Fruit fly (Drosophila melanogaster) whole organism, embryonic: ENCODE data around the gene eIF4H2.

Source experiments
- Antp ChIP-seq: fragments of 200-800 bp; sonication (Bioruptor generic); optimal IDR thresholded peaks from 3 replicates; lab custom pipeline; 2016; ENCODE audit warnings: missing biosample characterization, missing genetic modification characterization
- Atf6 ChIP-seq: fragments of 200-800 bp; sonication (Bioruptor generic); IDR thresholded peaks from 2 replicates; pipeline ENCODE4 v1.3.6; 2022; ENCODE audit warnings: missing biosample characterization, missing genetic modification characterization
- Awh ChIP-seq: fragments of 200-800 bp; sonication (Bioruptor generic); IDR thresholded peaks from 2 replicates; pipeline ENCODE4, ENCODE4 v1.3.6; 2022; ENCODE audit warnings: missing biosample characterization, missing genetic modification characterization
- CG10209 ChIP-seq: fragments of 200-800 bp; sonication (Bioruptor generic); optimal IDR thresholded peaks from 3 replicates; lab custom pipeline; 2017; ENCODE audit warnings: missing biosample characterization, mild to moderate bottlenecking, missing genetic modification characterization, missing genetic modification reagents
- CG10274 ChIP-seq: fragments of 200-800 bp; sonication (Bioruptor generic); optimal IDR thresholded peaks from 3 replicates; lab custom pipeline; 2017; ENCODE audit warnings: missing biosample characterization, mild to moderate bottlenecking, missing genetic modification characterization
- CG10654 ChIP-seq: fragments of 200-800 bp; sonication (Bioruptor generic); optimal IDR thresholded peaks from 2 replicates; lab custom pipeline; 2016; ENCODE audit warnings: missing biosample characterization, missing genetic modification characterization
- CG11093 ChIP-seq: fragments of 200-800 bp; sonication (Bioruptor generic); IDR thresholded peaks from 3 replicates; pipeline ENCODE4 v1.3.6; 2022; ENCODE audit warnings: missing biosample characterization, missing genetic modification characterization
- CG11398 ChIP-seq: fragments of 200-800 bp; sonication (Bioruptor generic); optimal IDR thresholded peaks from 2 replicates; lab custom pipeline; 2016; ENCODE audit warnings: missing biosample characterization, missing genetic modification characterization
- CG13424 ChIP-seq: fragments of 200-800 bp; sonication (Bioruptor generic); optimal IDR thresholded peaks from 2 replicates; lab custom pipeline; 2019; ENCODE audit warnings: missing biosample characterization, mild to moderate bottlenecking, missing genetic modification characterization, moderate library complexity
- CG15073 ChIP-seq: fragments of 200-800 bp; sonication (Bioruptor generic); optimal IDR thresholded peaks from 2 replicates; lab custom pipeline; 2016; ENCODE audit warnings: missing biosample characterization, missing genetic modification characterization
- CG15269 ChIP-seq: fragments of 200-800 bp; sonication (Bioruptor generic); optimal IDR thresholded peaks from 2 replicates; lab custom pipeline; 2018; ENCODE audit warnings: missing biosample characterization, mild to moderate bottlenecking, missing genetic modification characterization, moderate library complexity
- CG17385 ChIP-seq: fragments of 200-800 bp; sonication (Bioruptor generic); optimal IDR thresholded peaks from 3 replicates; lab custom pipeline; 2018; ENCODE audit warnings: missing biosample characterization, mild to moderate bottlenecking, missing genetic modification characterization
- CG18619 ChIP-seq: fragments of 200-800 bp; sonication (Bioruptor generic); optimal IDR thresholded peaks from 3 replicates; lab custom pipeline; 2017; ENCODE audit warnings: missing biosample characterization, mild to moderate bottlenecking, missing genetic modification characterization
- CG18764 ChIP-seq: fragments of 200-800 bp; sonication (Bioruptor generic); optimal IDR thresholded peaks from 3 replicates; lab custom pipeline; 2016; ENCODE audit warnings: missing biosample characterization, missing genetic modification characterization
- CG2116 ChIP-seq: fragments of 200-800 bp; sonication (Bioruptor generic); optimal IDR thresholded peaks from 3 replicates; lab custom pipeline; 2018; ENCODE audit warnings: missing biosample characterization, mild to moderate bottlenecking, missing genetic modification characterization
- CG2202 ChIP-seq: fragments of 200-800 bp; sonication (Bioruptor generic); optimal IDR thresholded peaks from 2 replicates; lab custom pipeline; 2018; ENCODE audit warnings: missing biosample characterization, mild to moderate bottlenecking, missing genetic modification characterization
- CG31365 ChIP-seq: fragments of 200-800 bp; sonication (Bioruptor generic); optimal IDR thresholded peaks from 2 replicates; lab custom pipeline; 2018; ENCODE audit warnings: missing biosample characterization, mild to moderate bottlenecking, missing genetic modification characterization
- CG3407 ChIP-seq: fragments of 200-800 bp; sonication (Bioruptor generic); optimal IDR thresholded peaks from 2 replicates; lab custom pipeline; 2018; ENCODE audit warnings: missing biosample characterization, mild to moderate bottlenecking, missing genetic modification characterization
- CG43689 ChIP-seq: fragments of 200-800 bp; sonication (Bioruptor generic); IDR thresholded peaks from 2 replicates; pipeline ENCODE4 v1.3.6; 2022; ENCODE audit warnings: missing biosample characterization, missing genetic modification characterization
- CG4404 ChIP-seq: fragments of 200-800 bp; sonication (Bioruptor generic); IDR thresholded peaks from 2 replicates; pipeline ENCODE4 v1.3.6; 2022; ENCODE audit warnings: missing biosample characterization, missing genetic modification characterization
- CG4617 ChIP-seq: fragments of 200-800 bp; sonication (Bioruptor generic); optimal IDR thresholded peaks from 3 replicates; lab custom pipeline; 2016; ENCODE audit warnings: missing biosample characterization, missing genetic modification characterization, borderline replicate concordance
- CG7987 ChIP-seq: fragments of 200-800 bp; sonication (Bioruptor generic); optimal IDR thresholded peaks from 2 replicates; lab custom pipeline; 2018; ENCODE audit warnings: missing biosample characterization, mild to moderate bottlenecking, missing genetic modification characterization, moderate library complexity
- CG8089 ChIP-seq: fragments of 200-800 bp; sonication (Bioruptor generic); optimal IDR thresholded peaks from 3 replicates; lab custom pipeline; 2016; ENCODE audit warnings: missing biosample characterization, missing genetic modification characterization
- CG8290 ChIP-seq, 3 experiments: fragments of 200-800 bp; sonication (Bioruptor generic); optimal IDR thresholded peaks; 2 replicates each; lab custom pipeline; 2016 to 2019; ENCODE audit warnings: missing biosample characterization in 3 of 3, missing genetic modification characterization in 3 of 3, mild to moderate bottlenecking in 2 of 3, moderate library complexity in 1 of 3
- CG8924 ChIP-seq: fragments of 200-800 bp; optimal IDR thresholded peaks from 3 replicates; lab custom pipeline; 2019; ENCODE audit warnings: missing biosample characterization, mild to moderate bottlenecking, missing genetic modification characterization, moderate library complexity
- CG9727 ChIP-seq: fragments of 200-800 bp; sonication (Bioruptor generic); optimal IDR thresholded peaks from 3 replicates; lab custom pipeline; 2017; ENCODE audit warnings: missing biosample characterization, mild to moderate bottlenecking, missing genetic modification characterization
- CG9797 ChIP-seq: fragments of 200-800 bp; sonication (Bioruptor generic); optimal IDR thresholded peaks from 3 replicates; lab custom pipeline; 2018; ENCODE audit warnings: missing biosample characterization, mild to moderate bottlenecking, missing genetic modification characterization
- D ChIP-seq, 2 experiments: fragments of 200-800 bp in 1 of 2; fragments of >200 bp in 1 of 2; sonication (Bioruptor generic) in 1 of 2; optimal IDR thresholded peaks; 2 replicates in 1 of 2; 3 replicates in 1 of 2; lab custom pipeline; 2017; ENCODE audit warnings: mild to moderate bottlenecking in 1 of 2, missing biosample characterization in 1 of 2, missing genetic modification characterization in 1 of 2, missing genetic modification reagents in 1 of 2
- D19A ChIP-seq: fragments of 200-800 bp; optimal IDR thresholded peaks from 3 replicates; lab custom pipeline; 2019; ENCODE audit warnings: missing biosample characterization, mild to moderate bottlenecking, missing genetic modification characterization, moderate library complexity
- Dek ChIP-seq: fragments of 200-800 bp; sonication (Bioruptor generic); optimal IDR thresholded peaks from 3 replicates; lab custom pipeline; 2019; ENCODE audit warnings: missing biosample characterization, mild to moderate bottlenecking, missing genetic modification characterization, moderate library complexity
- Fer1 ChIP-seq: fragments of 200-800 bp; sonication (Bioruptor generic); optimal IDR thresholded peaks from 2 replicates; lab custom pipeline; 2017; ENCODE audit warnings: missing biosample characterization, mild to moderate bottlenecking, missing genetic modification characterization
- H2.0 ChIP-seq: fragments of 200-800 bp; sonication (Bioruptor generic); IDR thresholded peaks from 2 replicates; pipeline ENCODE4 v1.3.6; 2022; ENCODE audit warnings: missing biosample characterization, missing genetic modification characterization
- HmgZ ChIP-seq: fragments of 200-800 bp; sonication (Bioruptor generic); optimal IDR thresholded peaks from 2 replicates; lab custom pipeline; 2018; ENCODE audit warnings: missing biosample characterization, mild to moderate bottlenecking, missing genetic modification characterization
- Jarid2 ChIP-seq: fragments of 200-800 bp; sonication (Bioruptor generic); optimal IDR thresholded peaks from 3 replicates; lab custom pipeline; 2017; ENCODE audit warnings: mild to moderate bottlenecking, missing biosample characterization, missing genetic modification reagents, missing genetic modification characterization
- MESR4 ChIP-seq: fragments of 200-800 bp; sonication (Bioruptor generic); optimal IDR thresholded peaks from 2 replicates; lab custom pipeline; 2018; ENCODE audit warnings: missing biosample characterization, mild to moderate bottlenecking, missing genetic modification characterization, moderate library complexity
- Optix ChIP-seq: fragments of 200-800 bp; sonication (Bioruptor generic); IDR thresholded peaks from 3 replicates; pipeline ENCODE4 v1.3.6; 2022; ENCODE audit warnings: missing biosample characterization, missing genetic modification characterization
- Poxn ChIP-seq: fragments of 200-800 bp; sonication (Bioruptor generic); IDR thresholded peaks from 2 replicates; pipeline ENCODE4 v1.3.6; 2022; ENCODE audit warnings: missing biosample characterization, missing genetic modification characterization
- Xbp1 ChIP-seq: fragments of 200-800 bp; sonication (Bioruptor generic); optimal IDR thresholded peaks from 3 replicates; lab custom pipeline; 2016; ENCODE audit warnings: missing biosample characterization, mild to moderate bottlenecking, missing genetic modification characterization
- Xrp1 ChIP-seq: fragments of 200-800 bp; sonication (Bioruptor generic); IDR thresholded peaks from 2 replicates; pipeline ENCODE4 v1.3.6; 2022; ENCODE audit warnings: missing biosample characterization, missing genetic modification characterization
- YL-1 ChIP-seq: fragments of 200-800 bp; sonication (Bioruptor generic); optimal IDR thresholded peaks from 3 replicates; lab custom pipeline; 2017; ENCODE audit warnings: missing biosample characterization, mild to moderate bottlenecking, missing genetic modification characterization
- da ChIP-seq: fragments of 200-800 bp; sonication (Bioruptor generic); optimal IDR thresholded peaks from 2 replicates; lab custom pipeline; 2016; ENCODE audit warnings: missing biosample characterization, missing genetic modification characterization
- gcm2 ChIP-seq: fragments of 200-800 bp; sonication (Bioruptor generic); optimal IDR thresholded peaks from 2 replicates; lab custom pipeline; 2016; ENCODE audit warnings: missing biosample characterization, missing genetic modification characterization
- gem ChIP-seq: fragments of 200-800 bp; sonication (Bioruptor generic); optimal IDR thresholded peaks from 2 replicates; lab custom pipeline; 2019; ENCODE audit warnings: missing biosample characterization, mild to moderate bottlenecking, missing genetic modification characterization, moderate library complexity
- hb ChIP-seq: fragments of 200-800 bp; sonication (Bioruptor generic); IDR thresholded peaks from 3 replicates; pipeline ENCODE4 v1.3.6; 2022; ENCODE audit warnings: missing biosample characterization, missing genetic modification characterization; ENCODE audit not compliant: partially characterized antibody
- hkb ChIP-seq, 2 experiments: fragments of 200-800 bp in 1 of 2; fragments of >200 bp in 1 of 2; sonication (Bioruptor generic) in 1 of 2; IDR thresholded peaks in 1 of 2; optimal IDR thresholded peaks in 1 of 2; 2 replicates each; pipeline versions ENCODE4 v1.3.6 to Lab custom; 2017 to 2022; ENCODE audit warnings: missing biosample characterization in 1 of 2, missing genetic modification characterization in 1 of 2
- lmd ChIP-seq: fragments of 200-800 bp; sonication (Bioruptor generic); IDR thresholded peaks from 2 replicates; pipeline ENCODE4 v1.3.6; 2022; ENCODE audit warnings: missing biosample characterization, missing genetic modification characterization
- pan ChIP-seq, 4 experiments: fragments of >200 bp in 3 of 4; fragments of 200-800 bp in 1 of 4; sonication (Bioruptor generic) in 1 of 4; optimal IDR thresholded peaks in 3 of 4; IDR thresholded peaks in 1 of 4; 2 replicates each; pipeline versions ENCODE4 v1.3.6 to Lab custom; 2017 to 2022; ENCODE audit warnings: missing biosample characterization in 2 of 4, missing genetic modification characterization in 2 of 4, mixed read lengths in 1 of 4
- rib ChIP-seq: fragments of 200-800 bp; sonication (Bioruptor generic); IDR thresholded peaks from 2 replicates; pipeline ENCODE4 v1.3.6; 2022; ENCODE audit warnings: missing biosample characterization, missing genetic modification characterization
- zfh1 ChIP-seq: fragments of 200-800 bp; sonication (Bioruptor generic); IDR thresholded peaks from 3 replicates; pipeline ENCODE4 v1.3.6; 2022; ENCODE audit warnings: missing biosample characterization, missing genetic modification characterization

eIF4H2 gene

dm6 chr3R:30734576-30734975 is 8.7 kb downstream of the eIF4H2 start (continued):
- peak; percentile 61; the same call in 2 of the 3 replicates for TF ChIP-seq zfh1 (GFP tag; lab: Robert Waterston, UW)
- no peak for TF ChIP-seq CG10274 (GFP tag; lab: Kevin White, UChicago)
- no peak for TF ChIP-seq CG2116
- no peak for TF ChIP-seq Awh (GFP tag; lab: Robert Waterston, UW)
- TF ChIP-seq gcm2 (GFP tag; lab: Kevin White, UChicago): no peak
- TF ChIP-seq CG8089: no peak
- no peak for TF ChIP-seq CG11398
- no peak for TF ChIP-seq Atf6 (GFP tag; lab: Robert Waterston, UW)
- TF ChIP-seq CG7987 (GFP tag; lab: Kevin White, UChicago): no peak
- TF ChIP-seq pan (optimal IDR thresholded peaks at IDR 0.05; lab: Kevin White, UChicago): no peak
- TF ChIP-seq pan (GFP tag; optimal IDR thresholded peaks at IDR 0.05 in 1 of 2, IDR thresholded peaks at IDR 0.05 in 1 of 2): no peak
- peak; percentile 7 for TF ChIP-seq CG2202
- TF ChIP-seq D (optimal IDR thresholded peaks at IDR 0.05; lab: Kevin White, UChicago): no peak
- peak; percentile 50 for TF ChIP-seq D (GFP tag; optimal IDR thresholded peaks at IDR 0.05; lab: Kevin White, UChicago)
- no peak for TF ChIP-seq CG43689 (GFP tag; lab: Robert Waterston, UW)
- no peak for TF ChIP-seq HmgZ (tag; lab: Kevin White, UChicago)
- TF ChIP-seq CG17385 (GFP tag; lab: Kevin White, UChicago): no peak
- peak; percentile 1 for TF ChIP-seq CG15269 (tag; lab: Kevin White, UChicago)
- peak; percentile 62 for TF ChIP-seq Xrp1 (GFP tag; lab: Robert Waterston, UW)
- TF ChIP-seq CG9727 (GFP tag; lab: Kevin White, UChicago): peak; percentile 57
- no peak for TF ChIP-seq CG15073 (GFP tag; lab: Kevin White, UChicago)
- no peak for TF ChIP-seq hkb (optimal IDR thresholded peaks at IDR 0.05; lab: Kevin White, UChicago)
- no peak for TF ChIP-seq hkb (GFP tag; IDR thresholded peaks at IDR 0.05; lab: Robert Waterston, UW)
- no peak for TF ChIP-seq CG10209 (GFP tag; lab: Kevin White, UChicago)
- TF ChIP-seq rib (GFP tag; lab: Robert Waterston, UW): no peak
- TF ChIP-seq H2.0 (GFP tag; lab: Robert Waterston, UW): peak; percentile 37; the same call in 1 of the 2 replicates
- no peak for TF ChIP-seq Fer1
- no peak for TF ChIP-seq CG4404 (GFP tag; lab: Robert Waterston, UW)
- TF ChIP-seq YL-1: no peak
- TF ChIP-seq Poxn (GFP tag; lab: Robert Waterston, UW): no peak
- TF ChIP-seq Xbp1: peak; percentile 32
- TF ChIP-seq D19A (tag; lab: Kevin White, UChicago): peak; percentile 50
- no peak for TF ChIP-seq Dek (tag; lab: Kevin White, UChicago)
- no peak for TF ChIP-seq CG4617 (GFP tag; lab: Kevin White, UChicago)
- peak; percentile 30 for TF ChIP-seq CG10654 (GFP tag; lab: Kevin White, UChicago)
- TF ChIP-seq lmd (GFP tag; lab: Robert Waterston, UW): 0 out of 2 replicates have a peak, but pooled peaks have one; percentile 27
- no peak for TF ChIP-seq CG31365 (tag; lab: Kevin White, UChicago)
- TF ChIP-seq CG18764 (GFP tag; lab: Kevin White, UChicago): peak; percentile 8
- no peak for TF ChIP-seq CG8290 (GFP tag; optimal IDR thresholded peaks at IDR 0.05; lab: Kevin White, UChicago)
- no peak for TF ChIP-seq CG8290 (tag; optimal IDR thresholded peaks at IDR 0.05; lab: Kevin White, UChicago)
- no peak for TF ChIP-seq da (GFP tag; lab: Kevin White, UChicago)
- no peak for TF ChIP-seq CG9797
- no peak for TF ChIP-seq Jarid2 (GFP tag; lab: Kevin White, UChicago)
- no peak for TF ChIP-seq MESR4 (GFP tag; lab: Kevin White, UChicago)
- no peak for TF ChIP-seq Optix (GFP tag; lab: Robert Waterston, UW)
- peak; percentile 32 for TF ChIP-seq CG8924 (tag; lab: Kevin White, UChicago)
- no peak for TF ChIP-seq hb (GFP tag; lab: Robert Waterston, UW)
- no peak for TF ChIP-seq CG11093 (GFP tag; lab: Robert Waterston, UW)
- TF ChIP-seq CG3407 (GFP tag; lab: Kevin White, UChicago): no peak
- TF ChIP-seq CG18619: no peak
- no peak for TF ChIP-seq Antp (GFP tag; lab: Kevin White, UChicago)
- peak; percentile 26 for TF ChIP-seq CG13424 (tag; lab: Kevin White, UChicago)
- peak; percentile 67 for TF ChIP-seq gem (tag; lab: Kevin White, UChicago)
